Fruit fly (Drosophila melanogaster) whole organism, embryonic: ENCODE data around the gene Prp18.

ENCODE experiments used
- CG10543 ChIP-seq: fragments of 200-800 bp; sonication (Bioruptor generic); optimal IDR thresholded peaks from 3 replicates; lab custom pipeline; 2017; ENCODE audit warnings: missing biosample characterization, mild to moderate bottlenecking, missing genetic modification characterization, moderate library complexity
- CG11085 ChIP-seq: fragments of 200-800 bp; sonication (Bioruptor generic); IDR thresholded peaks from 2 replicates; pipeline ENCODE4 v1.3.6; 2022; ENCODE audit warnings: missing biosample characterization, missing genetic modification characterization
- CG11504 ChIP-seq: fragments of 200-800 bp; sonication (Bioruptor generic); optimal IDR thresholded peaks from 3 replicates; lab custom pipeline; 2019; ENCODE audit warnings: missing biosample characterization, mild to moderate bottlenecking, missing genetic modification characterization, moderate library complexity
- CG1233 ChIP-seq: fragments of 200-800 bp; sonication (Bioruptor generic); optimal IDR thresholded peaks from 4 replicates; lab custom pipeline; 2018; ENCODE audit warnings: missing biosample characterization, mild to moderate bottlenecking, missing genetic modification characterization
- CG12391 ChIP-seq: fragments of 200-800 bp; sonication (Bioruptor generic); optimal IDR thresholded peaks from 3 replicates; lab custom pipeline; 2018; ENCODE audit warnings: missing biosample characterization, mild to moderate bottlenecking, missing genetic modification characterization, moderate library complexity
- CG13123 ChIP-seq: fragments of 200-800 bp; sonication (Bioruptor generic); optimal IDR thresholded peaks from 2 replicates; lab custom pipeline; 2016; ENCODE audit warnings: missing biosample characterization, missing genetic modification characterization
- CG13296 ChIP-seq: fragments of 200-800 bp; sonication (Bioruptor generic); optimal IDR thresholded peaks from 3 replicates; lab custom pipeline; 2018; ENCODE audit warnings: missing biosample characterization, mild to moderate bottlenecking, missing genetic modification characterization
- CG13424 ChIP-seq: fragments of 200-800 bp; sonication (Bioruptor generic); optimal IDR thresholded peaks from 2 replicates; lab custom pipeline; 2019; ENCODE audit warnings: missing biosample characterization, mild to moderate bottlenecking, missing genetic modification characterization, moderate library complexity
- CG15011 ChIP-seq: fragments of 200-800 bp; sonication (Bioruptor generic); optimal IDR thresholded peaks from 3 replicates; lab custom pipeline; 2018; ENCODE audit warnings: missing biosample characterization, mild to moderate bottlenecking, missing genetic modification characterization
- CG17361 ChIP-seq: fragments of 200-800 bp; sonication (Bioruptor generic); IDR thresholded peaks from 3 replicates; pipeline ENCODE4 v1.3.6; 2022; ENCODE audit warnings: missing biosample characterization, missing genetic modification characterization
- CG18262 ChIP-seq: fragments of 200-800 bp; optimal IDR thresholded peaks from 3 replicates; lab custom pipeline; 2019; ENCODE audit warnings: missing biosample characterization, mild to moderate bottlenecking, missing genetic modification characterization, moderate library complexity
- CG18599 ChIP-seq: fragments of 200-800 bp; sonication (Bioruptor generic); optimal IDR thresholded peaks from 3 replicates; lab custom pipeline; 2017; ENCODE audit warnings: missing biosample characterization, missing genetic modification characterization, mild to moderate bottlenecking, moderate library complexity, missing genetic modification reagents
- CG3065 ChIP-seq: fragments of 200-800 bp; sonication (Bioruptor generic); optimal IDR thresholded peaks from 2 replicates; lab custom pipeline; 2016; ENCODE audit warnings: missing biosample characterization, missing genetic modification characterization
- CG32772 ChIP-seq: fragments of 200-800 bp; sonication (Bioruptor generic); IDR thresholded peaks from 2 replicates; pipeline ENCODE4 v1.3.6; 2022; ENCODE audit warnings: missing biosample characterization, missing genetic modification characterization
- CG3995 ChIP-seq: fragments of 200-800 bp; sonication (Bioruptor generic); optimal IDR thresholded peaks from 3 replicates; lab custom pipeline; 2016; ENCODE audit warnings: missing biosample characterization, missing genetic modification characterization
- CG43689 ChIP-seq: fragments of 200-800 bp; sonication (Bioruptor generic); IDR thresholded peaks from 2 replicates; pipeline ENCODE4 v1.3.6; 2022; ENCODE audit warnings: missing biosample characterization, missing genetic modification characterization
- CG4820 ChIP-seq: fragments of 200-800 bp; sonication (Bioruptor generic); optimal IDR thresholded peaks from 3 replicates; lab custom pipeline; 2016; ENCODE audit warnings: missing biosample characterization, missing genetic modification characterization
- CG5953 ChIP-seq: fragments of 200-800 bp; sonication (Bioruptor generic); IDR thresholded peaks from 2 replicates; pipeline ENCODE4 v1.3.6; 2022; ENCODE audit warnings: missing biosample characterization, missing genetic modification characterization
- CG6175 ChIP-seq: fragments of 200-800 bp; sonication (Bioruptor generic); IDR thresholded peaks from 3 replicates; pipeline ENCODE4 v1.3.6; 2022; ENCODE audit warnings: missing biosample characterization, missing genetic modification characterization
- CG7556 ChIP-seq: fragments of 200-800 bp; sonication (Bioruptor generic); optimal IDR thresholded peaks from 2 replicates; lab custom pipeline; 2017; ENCODE audit warnings: missing biosample characterization, mild to moderate bottlenecking, missing genetic modification characterization
- CG7786 ChIP-seq: fragments of 200-800 bp; sonication (Bioruptor generic); optimal IDR thresholded peaks from 2 replicates; lab custom pipeline; 2016; ENCODE audit warnings: missing biosample characterization, missing genetic modification characterization
- CG7839 ChIP-seq: fragments of 200-800 bp; sonication (Bioruptor generic); optimal IDR thresholded peaks from 3 replicates; lab custom pipeline; 2018; ENCODE audit warnings: missing biosample characterization, mild to moderate bottlenecking, missing genetic modification characterization, moderate library complexity
- CG9797 ChIP-seq: fragments of 200-800 bp; sonication (Bioruptor generic); optimal IDR thresholded peaks from 3 replicates; lab custom pipeline; 2018; ENCODE audit warnings: missing biosample characterization, mild to moderate bottlenecking, missing genetic modification characterization
- Dek ChIP-seq: fragments of 200-800 bp; sonication (Bioruptor generic); optimal IDR thresholded peaks from 3 replicates; lab custom pipeline; 2019; ENCODE audit warnings: missing biosample characterization, mild to moderate bottlenecking, missing genetic modification characterization, moderate library complexity
- HLH3B ChIP-seq: fragments of 200-800 bp; sonication (Bioruptor generic); IDR thresholded peaks from 2 replicates; pipeline ENCODE4 v1.3.6; 2022; ENCODE audit warnings: missing biosample characterization, missing genetic modification characterization
- Hmx ChIP-seq: fragments of 200-800 bp; sonication (Bioruptor generic); optimal IDR thresholded peaks from 2 replicates; lab custom pipeline; 2016; ENCODE audit warnings: missing biosample characterization, missing genetic modification characterization
- Kr ChIP-seq: fragments of 200-800 bp; sonication (Bioruptor generic); optimal IDR thresholded peaks from 2 replicates; lab custom pipeline; 2017; ENCODE audit warnings: missing biosample characterization, mild to moderate bottlenecking, missing genetic modification characterization
- Myb ChIP-seq: fragments of 200-800 bp; sonication (Bioruptor generic); optimal IDR thresholded peaks from 2 replicates; lab custom pipeline; 2016; ENCODE audit warnings: missing biosample characterization, missing genetic modification characterization
- Nf-YA ChIP-seq: fragments of 200-800 bp; sonication (Bioruptor generic); IDR thresholded peaks from 2 replicates; pipeline ENCODE4 v1.3.6; 2022; ENCODE audit warnings: missing biosample characterization, missing genetic modification characterization
- Nf-YB ChIP-seq: fragments of 200-800 bp; sonication (Bioruptor generic); optimal IDR thresholded peaks from 3 replicates; lab custom pipeline; 2019; ENCODE audit warnings: missing biosample characterization, mild to moderate bottlenecking, missing genetic modification characterization, moderate library complexity
- Oli ChIP-seq: fragments of 200-800 bp; sonication (Bioruptor generic); optimal IDR thresholded peaks from 2 replicates; lab custom pipeline; 2018; ENCODE audit warnings: missing biosample characterization, mild to moderate bottlenecking, missing genetic modification characterization, moderate library complexity
- Sin3A ChIP-seq: fragments of >200 bp; optimal IDR thresholded peaks from 2 replicates; lab custom pipeline; 2018
- Xrp1 ChIP-seq: fragments of 200-800 bp; sonication (Bioruptor generic); IDR thresholded peaks from 2 replicates; pipeline ENCODE4 v1.3.6; 2022; ENCODE audit warnings: missing biosample characterization, missing genetic modification characterization
- ap ChIP-seq: fragments of 200-800 bp; sonication (Bioruptor generic); IDR thresholded peaks from 2 replicates; pipeline ENCODE4 v1.3.6; 2022; ENCODE audit warnings: missing biosample characterization, missing genetic modification characterization
- az2 ChIP-seq: fragments of 200-800 bp; sonication (Bioruptor generic); optimal IDR thresholded peaks from 3 replicates; lab custom pipeline; 2016; ENCODE audit warnings: missing biosample characterization, missing genetic modification characterization
- bcd ChIP-seq: fragments of 200-800 bp; sonication (Bioruptor generic); optimal IDR thresholded peaks from 2 replicates; lab custom pipeline; 2017; ENCODE audit warnings: missing biosample characterization, mild to moderate bottlenecking, missing genetic modification characterization
- cad ChIP-seq: fragments of >200 bp; optimal IDR thresholded peaks from 2 replicates; lab custom pipeline; 2017; ENCODE audit warnings: missing biosample characterization, missing genetic modification characterization
- corto ChIP-seq: fragments of 200-800 bp; sonication (Bioruptor generic); optimal IDR thresholded peaks from 2 replicates; lab custom pipeline; 2016; ENCODE audit warnings: missing biosample characterization, mild to moderate bottlenecking, missing genetic modification characterization, moderate library complexity
- dm ChIP-seq: fragments of 200-800 bp; sonication (Bioruptor generic); optimal IDR thresholded peaks from 3 replicates; lab custom pipeline; 2016; ENCODE audit warnings: missing biosample characterization, missing genetic modification characterization
- dmrt11E ChIP-seq: fragments of 200-800 bp; sonication (Bioruptor generic); optimal IDR thresholded peaks from 3 replicates; lab custom pipeline; 2018; ENCODE audit warnings: missing biosample characterization, mild to moderate bottlenecking, missing genetic modification characterization, moderate library complexity
- dpn ChIP-seq, 2 experiments: fragments of 200-800 bp; sonication (Bioruptor generic); optimal IDR thresholded peaks; 3 replicates each; lab custom pipeline; 2016; ENCODE audit warnings: missing biosample characterization in 2 of 2, missing genetic modification characterization in 2 of 2
- dysf ChIP-seq: fragments of 200-800 bp; sonication (Bioruptor generic); IDR thresholded peaks from 3 replicates; pipeline ENCODE4 v1.3.6; 2022; ENCODE audit warnings: missing biosample characterization, missing genetic modification characterization
- ems ChIP-seq: fragments of 200-800 bp; sonication (Bioruptor generic); optimal IDR thresholded peaks from 3 replicates; lab custom pipeline; 2016; ENCODE audit warnings: missing biosample characterization, missing genetic modification characterization
- gcm ChIP-seq: fragments of 200-800 bp; sonication (Bioruptor generic); optimal IDR thresholded peaks from 2 replicates; lab custom pipeline; 2019; ENCODE audit warnings: missing biosample characterization, mild to moderate bottlenecking, missing genetic modification characterization, moderate library complexity
- gem ChIP-seq: fragments of 200-800 bp; sonication (Bioruptor generic); optimal IDR thresholded peaks from 2 replicates; lab custom pipeline; 2019; ENCODE audit warnings: missing biosample characterization, mild to moderate bottlenecking, missing genetic modification characterization, moderate library complexity
- grn ChIP-seq: fragments of 200-800 bp; sonication (Bioruptor generic); optimal IDR thresholded peaks from 3 replicates; lab custom pipeline; 2017; ENCODE audit warnings: missing biosample characterization, missing genetic modification characterization
- ken ChIP-seq: fragments of 200-800 bp; sonication (Bioruptor generic); IDR thresholded peaks from 3 replicates; pipeline ENCODE4 v1.3.6; 2022; ENCODE audit warnings: missing biosample characterization, missing genetic modification characterization
- schlank ChIP-seq: fragments of 200-800 bp; sonication (Bioruptor generic); optimal IDR thresholded peaks from 2 replicates; lab custom pipeline; 2018; ENCODE audit warnings: missing biosample characterization, mild to moderate bottlenecking, missing genetic modification characterization
- stwl ChIP-seq: fragments of 200-800 bp; sonication (Bioruptor generic); optimal IDR thresholded peaks from 3 replicates; lab custom pipeline; 2018; ENCODE audit warnings: missing biosample characterization, mild to moderate bottlenecking, missing genetic modification characterization, moderate library complexity
- sug ChIP-seq: fragments of 200-800 bp; optimal IDR thresholded peaks from 2 replicates; lab custom pipeline; 2019; ENCODE audit warnings: missing biosample characterization, mild to moderate bottlenecking, missing genetic modification characterization, moderate library complexity
- tin ChIP-seq: fragments of 200-800 bp; sonication (Bioruptor generic); optimal IDR thresholded peaks from 3 replicates; lab custom pipeline; 2016; ENCODE audit warnings: missing biosample characterization, missing genetic modification characterization
- twi ChIP-seq: fragments of 200-800 bp; optimal IDR thresholded peaks from 2 replicates; lab custom pipeline; 2019; ENCODE audit warnings: missing biosample characterization, mild to moderate bottlenecking, missing genetic modification characterization, moderate library complexity

Gene Prp18

DNA sequence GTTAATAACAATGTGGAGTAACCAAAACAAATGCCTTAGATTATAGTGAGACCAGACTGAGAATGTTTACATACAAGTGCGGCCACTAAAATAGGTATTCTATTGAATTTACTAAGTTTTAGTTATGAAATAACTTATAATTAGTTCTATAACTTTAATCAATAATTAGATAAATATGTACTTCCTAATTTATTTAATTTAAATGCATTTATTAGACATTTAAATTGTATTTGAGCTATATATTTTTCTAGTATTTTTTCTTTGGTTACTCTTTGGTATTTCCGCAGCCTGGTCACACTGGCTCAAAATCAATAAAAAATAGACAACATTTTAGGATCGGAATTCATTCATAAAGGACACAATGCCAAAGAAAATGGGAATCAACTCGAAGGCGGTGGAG is at the start of gene Prp18, which contains the start of gene CG6013 (continued):
- no peak for TF ChIP-seq ken (GFP tag; lab: Robert Waterston, UW)
- TF ChIP-seq CG3995 (GFP tag; lab: Kevin White, UChicago) = no peak
- TF ChIP-seq gem (tag; lab: Kevin White, UChicago) = peak; percentile 86
- peak; percentile 52 for TF ChIP-seq CG7556 (GFP tag; lab: Kevin White, UChicago)
- peak; percentile 53 for TF ChIP-seq sug (tag; lab: Kevin White, UChicago)
- TF ChIP-seq Oli (tag; lab: Kevin White, UChicago) = peak; percentile 25
- peak; percentile 23 for TF ChIP-seq CG10543
- peak; percentile 82 for TF ChIP-seq stwl (tag; lab: Kevin White, UChicago)
- peak; percentile 83 for TF ChIP-seq CG13424 (tag; lab: Kevin White, UChicago)
- TF ChIP-seq cad (GFP tag; lab: Kevin White, UChicago) = no peak
- TF ChIP-seq CG4820 (GFP tag; lab: Kevin White, UChicago) = peak; percentile 0
- TF ChIP-seq CG9797 (GFP tag; lab: Kevin White, UChicago) = peak; percentile 71
- no peak for TF ChIP-seq CG5953
- TF ChIP-seq CG13296 (GFP tag; lab: Kevin White, UChicago) = peak; percentile 47
- no peak for TF ChIP-seq ap (GFP tag; lab: Robert Waterston, UW)
- no peak for TF ChIP-seq ems (GFP tag; lab: Kevin White, UChicago)
- TF ChIP-seq CG43689 (GFP tag; lab: Robert Waterston, UW) = no peak
- TF ChIP-seq gcm (GFP tag; lab: Kevin White, UChicago) = peak; percentile 44
- TF ChIP-seq Dek (tag; lab: Kevin White, UChicago) = peak; percentile 64
- peak; percentile 54 for TF ChIP-seq CG18599
- no peak for TF ChIP-seq schlank
- TF ChIP-seq CG17361 (GFP tag; lab: Robert Waterston, UW) = peak; percentile 85
- no peak for TF ChIP-seq Sin3A (lab: Kevin White, UChicago)
- no peak for TF ChIP-seq CG11085
- TF ChIP-seq az2 (GFP tag; lab: Kevin White, UChicago) = peak; percentile 21
- no peak for TF ChIP-seq CG6175 (GFP tag; lab: Robert Waterston, UW)
- TF ChIP-seq HLH3B (GFP tag; lab: Robert Waterston, UW) = peak; percentile 56
- TF ChIP-seq dysf (GFP tag; lab: Robert Waterston, UW) = peak; percentile 66; the same call in 2 of the 3 replicates
- TF ChIP-seq grn (GFP tag; lab: Kevin White, UChicago) = no peak
- peak; percentile 46 for TF ChIP-seq tin
- TF ChIP-seq CG11504 (tag; lab: Kevin White, UChicago) = peak; percentile 81
- TF ChIP-seq Myb = no peak
- TF ChIP-seq Nf-YA (GFP tag; lab: Robert Waterston, UW) = no peak
- peak; percentile 69 for TF ChIP-seq dmrt11E (tag; lab: Kevin White, UChicago)
- TF ChIP-seq CG32772 = 0 out of 2 replicates have a peak, but pooled peaks have one; percentile 47
- TF ChIP-seq CG7786 (GFP tag; lab: Kevin White, UChicago) = no peak
- TF ChIP-seq Xrp1 = peak; percentile 51; the same call in 1 of the 2 replicates
- TF ChIP-seq dpn (GFP tag; optimal IDR thresholded peaks at IDR 0.05; lab: Kevin White, UChicago) = peak in 1 of 2 experiments; percentile 32
- TF ChIP-seq Nf-YB = peak; percentile 44
- no peak for TF ChIP-seq dm (GFP tag; lab: Kevin White, UChicago)
- peak; percentile 40 for TF ChIP-seq CG13123 (GFP tag; lab: Kevin White, UChicago)
- TF ChIP-seq CG3065 (GFP tag; lab: Kevin White, UChicago) = peak; percentile 5
- TF ChIP-seq CG18262 (tag; lab: Kevin White, UChicago) = peak; percentile 77
- TF ChIP-seq CG7839 (tag; lab: Kevin White, UChicago) = peak; percentile 75
- TF ChIP-seq Kr (GFP tag; lab: Kevin White, UChicago) = no peak
- peak; percentile 47 for TF ChIP-seq CG1233 (GFP tag; lab: Kevin White, UChicago)
- TF ChIP-seq twi (tag; lab: Kevin White, UChicago) = peak; percentile 56
- TF ChIP-seq CG12391 (tag; lab: Kevin White, UChicago) = peak; percentile 85
- TF ChIP-seq Hmx = no peak
- TF ChIP-seq CG15011 (GFP tag; lab: Kevin White, UChicago) = no peak
- TF ChIP-seq corto = no peak
- TF ChIP-seq bcd (GFP tag; lab: Kevin White, UChicago) = peak; percentile 21
